Worm (Caenorhabditis elegans): ENCODE results near the gene lin-23.

ce11 chrII:6355396-6356346, 15.4 kb upstream of the lin-23 start, which contains the start of gene C32D5.11:
- TF ChIP-seq nhr-11 (tag; optimal IDR thresholded peaks at IDR 0.05) (no peak), nhr-237 (tag; optimal IDR thresholded peaks at IDR 0.05) (no peak), dmd-4 (tag; optimal IDR thresholded peaks at IDR 0.05) (no peak)

Data from whole organism, L2 larva.